Worm (Caenorhabditis elegans): Measurements from ENCODE around the gene col-109.
A peak's percentile ranks its signal among the peaks of the same experiment; 100 is the strongest.

DNA sequence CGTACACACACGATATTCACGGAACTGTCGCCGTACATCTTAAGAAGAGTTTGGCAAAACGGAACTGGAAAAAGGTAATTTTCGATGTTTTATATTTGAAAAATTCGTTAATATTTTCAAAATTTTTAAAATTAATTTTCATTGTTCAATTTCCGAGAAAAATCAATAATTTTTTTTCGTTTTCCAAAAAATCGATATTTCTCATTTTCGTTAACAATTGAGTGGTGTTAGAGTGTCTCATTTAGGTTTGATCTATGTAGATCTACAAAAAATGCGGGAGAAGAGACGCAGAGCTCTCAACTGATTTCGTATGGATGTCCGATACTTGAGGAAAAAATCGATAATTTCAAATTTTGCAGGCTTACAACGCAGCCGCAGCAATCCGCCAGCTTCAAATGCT, 13.1 kb upstream of the col-109 start:
- TF ChIP-seq ama-1 (optimal IDR thresholded peaks at IDR 0.05) (no peak), mdl-1 (tag; optimal IDR thresholded peaks at IDR 0.05) (no peak), aly-2 (tag; optimal IDR thresholded peaks at IDR 0.05) (no peak), nhr-237 (tag; optimal IDR thresholded peaks at IDR 0.05) (no peak), lin-39 (tag; optimal IDR thresholded peaks at IDR 0.05) (no peak), ceh-28 (tag; optimal IDR thresholded peaks at IDR 0.05) (peak; percentile 69), elt-1 (tag; optimal IDR thresholded peaks at IDR 0.05) (no peak), unc-62 (GFP tag; optimal IDR thresholded peaks at IDR 0.05) (no peak), ZK546.5 (tag; optimal IDR thresholded peaks at IDR 0.05) (no peak), nhr-11 (tag; optimal IDR thresholded peaks at IDR 0.05) (no peak), skn-1 (tag; optimal IDR thresholded peaks at IDR 0.05) (no peak), snpc-4 (tag; optimal IDR thresholded peaks at IDR 0.05) (no peak), pqm-1 (tag; optimal IDR thresholded peaks at IDR 0.05) (no peak), elt-3 (tag; optimal IDR thresholded peaks at IDR 0.05) (no peak)
